Worm (Caenorhabditis elegans): Measurements from ENCODE around the gene F01F1.2.

Gene F01F1.2

DNA sequence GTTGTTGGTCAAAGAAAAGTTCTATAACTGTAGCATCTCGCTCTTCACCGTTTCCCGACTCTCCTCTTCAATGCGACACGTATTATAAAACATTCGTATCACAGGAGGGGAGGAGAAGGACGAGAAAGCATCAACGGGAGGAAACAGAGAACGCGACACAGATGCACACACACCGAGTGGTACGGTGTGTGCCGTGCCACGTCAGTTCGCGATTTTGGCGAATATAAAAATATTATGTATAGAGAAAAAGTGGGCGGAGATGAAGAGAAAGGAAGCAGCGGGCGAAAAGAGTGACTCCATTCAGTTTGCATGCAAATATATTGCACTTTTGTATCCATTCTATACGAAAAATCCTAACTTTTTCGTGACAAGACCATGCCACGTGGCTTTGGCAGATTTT is 36.4 kb downstream of the F01F1.2 start:
- TF ChIP-seq cog-1 (tag; optimal IDR thresholded peaks at IDR 0.05) (no peak), T22C8.4 (GFP tag; IDR thresholded peaks at IDR 0.05) (no peak), ztf-23 (GFP tag; IDR thresholded peaks at IDR 0.05) (no peak), klf-2 (GFP tag; conservative IDR thresholded peaks at IDR 0.05) (no peak), ref-1 (GFP tag; conservative IDR thresholded peaks at IDR 0.05) (no peak), tab-1 (GFP tag; IDR thresholded peaks at IDR 0.05) (no peak), ztf-29 (GFP tag; IDR thresholded peaks at IDR 0.05) (no peak), med-1 (GFP tag; optimal IDR thresholded peaks at IDR 0.05; ENCODE audit: insufficient read depth) (no peak), flt-1 (GFP tag; IDR thresholded peaks at IDR 0.05) (no peak)

DNA sequence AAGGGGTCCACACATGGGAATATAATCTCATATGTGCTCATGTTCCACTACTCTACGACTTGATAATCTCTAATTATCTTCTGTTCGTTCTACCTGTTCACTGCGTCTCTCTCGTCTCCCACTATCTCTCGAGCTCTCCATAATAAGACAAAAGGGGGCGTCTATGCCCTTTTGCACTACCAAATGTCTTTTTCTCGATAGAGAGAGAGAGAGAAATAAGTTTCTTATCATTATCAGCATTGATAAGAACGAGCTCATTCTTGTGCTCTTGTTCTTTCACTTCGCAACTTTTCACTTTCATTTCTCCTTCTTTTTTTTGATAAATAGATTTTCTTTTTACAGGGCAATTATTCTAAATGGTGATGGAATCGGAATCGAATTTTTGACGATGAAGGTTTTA is 37.6 kb downstream of the F01F1.2 start:
- no peak for TF ChIP-seq tab-1 (GFP tag; IDR thresholded peaks at IDR 0.05)
- no peak for TF ChIP-seq ztf-29 (GFP tag; IDR thresholded peaks at IDR 0.05)
- no peak for TF ChIP-seq med-1 (GFP tag; optimal IDR thresholded peaks at IDR 0.05; ENCODE audit: insufficient read depth)
- no peak for TF ChIP-seq klf-2 (GFP tag; conservative IDR thresholded peaks at IDR 0.05)
- no peak for TF ChIP-seq T22C8.4 (GFP tag; IDR thresholded peaks at IDR 0.05)
- TF ChIP-seq ztf-23 (GFP tag; IDR thresholded peaks at IDR 0.05) = no peak
- no peak for TF ChIP-seq cog-1 (tag; optimal IDR thresholded peaks at IDR 0.05)
- TF ChIP-seq ref-1 (GFP tag; conservative IDR thresholded peaks at IDR 0.05) = no peak

ce11 chrIII:5917365-5917958 is 39.1 kb downstream of the F01F1.2 start:
- TF ChIP-seq flt-1 (GFP tag; IDR thresholded peaks at IDR 0.05) (no peak), T22C8.4 (GFP tag; IDR thresholded peaks at IDR 0.05) (no peak), med-1 (GFP tag; optimal IDR thresholded peaks at IDR 0.05; ENCODE audit: insufficient read depth) (no peak), ref-1 (GFP tag; conservative IDR thresholded peaks at IDR 0.05) (no peak), ztf-29 (GFP tag; IDR thresholded peaks at IDR 0.05) (no peak), klf-2 (GFP tag; conservative IDR thresholded peaks at IDR 0.05) (no peak), ztf-23 (GFP tag; IDR thresholded peaks at IDR 0.05) (no peak), tab-1 (GFP tag; IDR thresholded peaks at IDR 0.05) (no peak), cog-1 (tag; optimal IDR thresholded peaks at IDR 0.05) (no peak)

DNA sequence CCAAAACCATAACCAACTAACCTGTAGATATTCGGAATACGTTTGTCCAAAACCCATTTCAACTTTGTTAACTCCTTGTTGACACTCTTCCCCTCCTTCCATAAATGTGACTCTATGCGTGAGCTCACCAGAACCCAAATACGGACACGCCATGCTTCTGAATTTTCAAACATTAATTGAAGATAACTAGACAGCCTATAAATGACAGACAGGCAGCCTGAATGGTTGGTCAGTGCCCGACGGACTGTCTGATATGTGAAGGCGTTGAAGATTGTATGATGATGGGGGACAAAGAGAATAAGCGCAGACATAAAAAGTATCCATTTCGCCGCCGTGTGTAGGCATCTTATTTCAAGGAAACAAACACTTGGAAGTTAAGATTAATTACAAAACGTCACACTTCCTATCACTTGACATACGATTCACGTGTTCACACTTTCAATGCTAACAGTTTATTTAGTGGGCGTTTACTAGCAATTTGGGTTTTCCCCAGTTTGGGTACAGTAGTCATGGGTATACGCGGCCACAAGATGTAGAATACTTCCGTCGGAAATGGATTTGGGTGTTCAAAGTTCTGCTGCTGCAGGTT is 41.5 kb downstream of the F01F1.2 start, which contains the start of the genes tdo-2 and C28H8.2:
TSS of gene tdo-2 (minus strand) at position 157 of the 589 bp plus-strand sequence.
TSS of gene C28H8.2 (plus strand) at position 524 of the 589 bp plus-strand sequence.
- no peak for TF ChIP-seq cog-1 (tag; optimal IDR thresholded peaks at IDR 0.05)
- no peak for TF ChIP-seq ztf-29 (GFP tag; IDR thresholded peaks at IDR 0.05)
- no peak for TF ChIP-seq tab-1 (GFP tag; IDR thresholded peaks at IDR 0.05)
- TF ChIP-seq klf-2 (GFP tag; conservative IDR thresholded peaks at IDR 0.05) = no peak
- TF ChIP-seq ztf-23 (GFP tag; IDR thresholded peaks at IDR 0.05) = no peak

DNA sequence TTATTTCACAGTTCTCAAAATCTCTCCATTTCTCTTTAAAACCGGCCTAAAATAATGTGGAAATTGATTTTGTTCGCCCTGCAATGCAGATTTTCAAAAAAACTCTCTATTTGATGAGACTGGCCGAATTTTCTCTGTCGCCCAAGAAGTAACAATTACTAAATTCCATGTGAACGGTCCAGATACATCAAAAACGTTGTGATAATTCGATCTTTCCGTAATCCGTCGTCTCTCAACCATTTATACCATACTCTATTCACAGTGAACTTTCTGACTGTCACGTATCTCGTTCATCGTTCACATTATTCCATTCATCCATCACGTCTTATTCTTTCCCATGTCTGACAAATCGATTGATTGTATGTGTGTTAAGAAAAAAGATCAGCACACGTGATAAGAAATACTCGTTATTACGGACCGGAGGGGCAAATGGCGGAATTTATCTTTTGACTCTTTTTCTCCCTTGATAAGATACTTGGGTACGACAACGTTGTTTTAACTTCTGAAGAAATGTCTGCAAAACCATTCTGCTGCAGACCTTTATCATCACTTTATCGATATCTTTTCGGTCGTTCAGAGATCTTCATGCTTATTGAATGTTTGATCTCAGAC is 42.8 kb downstream of the F01F1.2 start:
- no peak for TF ChIP-seq T22C8.4 (GFP tag; IDR thresholded peaks at IDR 0.05)
- no peak for TF ChIP-seq cog-1 (tag; optimal IDR thresholded peaks at IDR 0.05)
- no peak for TF ChIP-seq ref-1 (GFP tag; conservative IDR thresholded peaks at IDR 0.05)
- TF ChIP-seq tab-1 (GFP tag; IDR thresholded peaks at IDR 0.05) = no peak
- no peak for TF ChIP-seq ztf-23 (GFP tag; IDR thresholded peaks at IDR 0.05)
- TF ChIP-seq flt-1 (GFP tag; IDR thresholded peaks at IDR 0.05) = no peak
- TF ChIP-seq ztf-29 (GFP tag; IDR thresholded peaks at IDR 0.05) = no peak
- no peak for TF ChIP-seq klf-2 (GFP tag; conservative IDR thresholded peaks at IDR 0.05)
- no peak for TF ChIP-seq med-1 (GFP tag; optimal IDR thresholded peaks at IDR 0.05; ENCODE audit: insufficient read depth)

- TF ChIP-seq T22C8.4 (GFP tag; IDR thresholded peaks at IDR 0.05) (no peak), ztf-29 (GFP tag; IDR thresholded peaks at IDR 0.05) (no peak)
Measured at ce11 chrIII:5922236-5922635, 43.9 kb downstream of the F01F1.2 start.

DNA sequence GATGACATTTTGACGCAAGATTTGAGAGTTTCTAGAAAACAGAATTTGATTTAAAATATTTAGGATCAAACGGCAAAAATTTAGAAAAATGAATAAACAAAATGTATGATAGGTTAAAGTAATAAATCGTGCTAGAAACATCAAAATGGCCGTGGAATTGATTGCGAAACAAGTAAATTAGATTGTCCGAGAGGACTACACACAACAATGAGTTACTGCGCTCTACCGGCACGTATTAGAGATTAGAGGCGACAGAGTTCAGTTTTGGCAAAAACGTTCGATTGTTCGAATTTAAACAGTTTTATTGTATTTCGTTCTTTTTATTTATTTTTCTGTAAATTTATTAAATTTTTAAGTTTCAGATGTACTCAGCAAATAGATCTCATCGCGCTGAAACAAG is 47.4 kb downstream of the F01F1.2 start, which contains the start of the genes dnc-2 and bcl-7:
TSS of gene dnc-2 (minus strand) at position 33 of the 400 bp plus-strand sequence.
TSS of gene bcl-7 (plus strand) at position 363 of the 400 bp plus-strand sequence.
- TF ChIP-seq med-1 (GFP tag; optimal IDR thresholded peaks at IDR 0.05; ENCODE audit: insufficient read depth) (no peak), cog-1 (tag; optimal IDR thresholded peaks at IDR 0.05) (no peak), ztf-23 (GFP tag; IDR thresholded peaks at IDR 0.05) (no peak), tab-1 (GFP tag; IDR thresholded peaks at IDR 0.05) (no peak), ztf-29 (GFP tag; IDR thresholded peaks at IDR 0.05) (no peak), ref-1 (GFP tag; conservative IDR thresholded peaks at IDR 0.05) (no peak), flt-1 (GFP tag; IDR thresholded peaks at IDR 0.05) (no peak), klf-2 (GFP tag; conservative IDR thresholded peaks at IDR 0.05) (no peak), T22C8.4 (GFP tag; IDR thresholded peaks at IDR 0.05) (no peak)
